Worm (Caenorhabditis elegans) whole organism, L1 larva: Measurements from ENCODE around the gene cyp-43A1.

Experiments used
- F16B12.6 ChIP-seq: fragments of 150-350 bp; optimal IDR thresholded peaks from 2 replicates; lab custom pipeline; 2014; ENCODE audit warnings: missing biosample characterization, missing genetic modification characterization
- alr-1 ChIP-seq: fragments of 200-800 bp; sonication (Bioruptor generic); optimal IDR thresholded peaks from 2 replicates; lab custom pipeline; 2018; ENCODE audit warnings: borderline replicate concordance, mild to moderate bottlenecking, missing genetic modification characterization, missing compliant biosample characterization
- ceh-63 ChIP-seq: fragments of 200-800 bp; sonication (Bioruptor generic); optimal IDR thresholded peaks from 2 replicates; lab custom pipeline; 2018; ENCODE audit warnings: mild to moderate bottlenecking, missing genetic modification characterization, missing compliant biosample characterization
- ceh-8 ChIP-seq: fragments of 200-800 bp; sonication (Bioruptor generic); optimal IDR thresholded peaks from 2 replicates; lab custom pipeline; 2018; ENCODE audit warnings: mild to moderate bottlenecking, missing genetic modification characterization, moderate library complexity, missing compliant biosample characterization
- ceh-82 ChIP-seq, 3 experiments: fragments of 150-350 bp in 1 of 3; sonication (generic microtip) in 2 of 3; optimal IDR thresholded peaks; 2 replicates each; lab custom pipeline; 2014 to 2017; ENCODE audit warnings: missing biosample characterization in 3 of 3, missing genetic modification characterization in 3 of 3
- ceh-88 ChIP-seq: fragments of 200-800 bp; sonication (Bioruptor generic); IDR thresholded peaks from 2 replicates; pipeline ENCODE4 v1.3.6; 2022; ENCODE audit warnings: missing genetic modification characterization, missing compliant biosample characterization
- efl-1 ChIP-seq, 4 experiments: fragments of 150-350 bp; optimal IDR thresholded peaks in 3 of 4; peaks in 1 of 4; 1 replicate in 1 of 4; 2 replicates in 3 of 4; lab custom pipeline; 2014; ENCODE audit warnings: missing biosample characterization in 2 of 4, missing genetic modification characterization in 2 of 4, missing genetic modification reagents in 2 of 4
- fkh-10 ChIP-seq: sonication (generic microtip); optimal IDR thresholded peaks from 2 replicates; lab custom pipeline; 2017; ENCODE audit warnings: missing biosample characterization, missing genetic modification reagents, missing genetic modification characterization
- fkh-4 ChIP-seq: sonication (generic microtip); optimal IDR thresholded peaks from 2 replicates; lab custom pipeline; 2016; ENCODE audit warnings: missing compliant biosample characterization, missing genetic modification characterization, borderline replicate concordance
- fos-1 ChIP-seq: fragments of 150-350 bp; optimal IDR thresholded peaks from 2 replicates; lab custom pipeline; 2014; ENCODE audit warnings: missing biosample characterization, missing genetic modification characterization
- isw-1 ChIP-seq: fragments of 200-800 bp; sonication (Bioruptor generic); IDR thresholded peaks from 2 replicates; pipeline ENCODE4 v1.3.6; 2022; ENCODE audit warnings: missing genetic modification characterization, missing compliant biosample characterization
- lin-13 ChIP-seq: fragments of 150-350 bp; optimal IDR thresholded peaks from 2 replicates; lab custom pipeline; 2014; ENCODE audit warnings: missing biosample characterization, missing genetic modification reagents, missing genetic modification characterization
- lin-35 ChIP-seq, 2 experiments: fragments of 150-350 bp; optimal IDR thresholded peaks; 2 replicates each; lab custom pipeline; 2014; ENCODE audit warnings: missing biosample characterization in 2 of 2, missing genetic modification characterization in 2 of 2, missing genetic modification reagents in 2 of 2
- lin-39 ChIP-seq: fragments of 150-350 bp; optimal IDR thresholded peaks from 2 replicates; lab custom pipeline; 2014; ENCODE audit warnings: missing biosample characterization, missing genetic modification reagents, missing genetic modification characterization
- lsy-2 ChIP-seq, 2 experiments: fragments of 150-350 bp; optimal IDR thresholded peaks; 2 replicates each; lab custom pipeline; 2014; ENCODE audit warnings: missing biosample characterization in 2 of 2, missing genetic modification characterization in 2 of 2
- mab-9 ChIP-seq: fragments of 200-800 bp; sonication (Bioruptor generic); IDR thresholded peaks from 2 replicates; pipeline ENCODE4 v1.3.6; 2022; ENCODE audit warnings: missing genetic modification reagents, missing genetic modification characterization, missing compliant biosample characterization
- mdl-1 ChIP-seq, 2 experiments: fragments of 150-350 bp; optimal IDR thresholded peaks; 2 replicates each; lab custom pipeline; 2014 to 2017; ENCODE audit warnings: missing biosample characterization in 2 of 2, missing genetic modification characterization in 2 of 2, inconsistent platforms in 1 of 2
- mef-2 ChIP-seq: fragments of 150-350 bp; optimal IDR thresholded peaks from 2 replicates; lab custom pipeline; 2014; ENCODE audit warnings: missing biosample characterization, missing genetic modification characterization
- mep-1 ChIP-seq: fragments of 150-350 bp; optimal IDR thresholded peaks from 2 replicates; lab custom pipeline; 2014; ENCODE audit warnings: missing biosample characterization, missing genetic modification characterization
- nhr-11 ChIP-seq: fragments of 150-350 bp; optimal IDR thresholded peaks from 2 replicates; lab custom pipeline; 2014; ENCODE audit warnings: missing biosample characterization, missing genetic modification characterization
- nhr-12 ChIP-seq: sonication (generic microtip); optimal IDR thresholded peaks from 2 replicates; lab custom pipeline; 2017; ENCODE audit warnings: missing biosample characterization, missing genetic modification characterization
- nhr-19 ChIP-seq: fragments of 200-800 bp; sonication (Bioruptor generic); conservative IDR thresholded peaks from 2 replicates; pipeline ENCODE4 v1.3.6; 2022; ENCODE audit warnings: missing genetic modification characterization, missing compliant biosample characterization
- nhr-20 ChIP-seq: sonication (generic microtip); optimal IDR thresholded peaks from 2 replicates; lab custom pipeline; 2016; ENCODE audit warnings: mild to moderate bottlenecking, missing genetic modification characterization, missing compliant biosample characterization
- nhr-237 ChIP-seq: fragments of 150-350 bp; optimal IDR thresholded peaks from 2 replicates; lab custom pipeline; 2014; ENCODE audit warnings: missing biosample characterization, missing genetic modification characterization
- nhr-47 ChIP-seq: sonication (generic microtip); optimal IDR thresholded peaks from 2 replicates; lab custom pipeline; 2016; ENCODE audit warnings: mild to moderate bottlenecking, missing genetic modification characterization, moderate library complexity, missing compliant biosample characterization
- nhr-71 ChIP-seq: sonication (generic microtip); optimal IDR thresholded peaks from 2 replicates; lab custom pipeline; 2016; ENCODE audit warnings: mild to moderate bottlenecking, missing genetic modification characterization, moderate library complexity, missing compliant biosample characterization
- nhr-76 ChIP-seq: sonication (generic microtip); optimal IDR thresholded peaks from 2 replicates; lab custom pipeline; 2017; ENCODE audit warnings: missing biosample characterization, missing genetic modification characterization
- nhr-84 ChIP-seq: sonication (generic microtip); optimal IDR thresholded peaks from 2 replicates; lab custom pipeline; 2017; ENCODE audit warnings: missing biosample characterization, missing genetic modification characterization
- nhr-85 ChIP-seq: sonication (generic microtip); peaks from one replicate; lab custom pipeline; 2016; ENCODE audit warnings: missing genetic modification characterization, inconsistent platforms, missing compliant biosample characterization
- pax-3 ChIP-seq: fragments of 200-800 bp; sonication (Bioruptor generic); optimal IDR thresholded peaks from 2 replicates; lab custom pipeline; 2018; ENCODE audit warnings: mild to moderate bottlenecking, missing genetic modification characterization, moderate library complexity, missing compliant biosample characterization
- rnt-1 ChIP-seq: sonication (generic microtip); optimal IDR thresholded peaks from 2 replicates; lab custom pipeline; 2016; ENCODE audit warnings: mild to moderate bottlenecking, missing genetic modification characterization, moderate library complexity, missing compliant biosample characterization
- sptf-1 ChIP-seq: fragments of 150-350 bp; optimal IDR thresholded peaks from 2 replicates; lab custom pipeline; 2014; ENCODE audit warnings: missing biosample characterization, missing genetic modification characterization
- sup-37 ChIP-seq: fragments of 200-800 bp; sonication (Bioruptor generic); optimal IDR thresholded peaks from 2 replicates; lab custom pipeline; 2018; ENCODE audit warnings: mild to moderate bottlenecking, missing genetic modification characterization, missing compliant biosample characterization
- swsn-7 ChIP-seq: sonication (generic microtip); optimal IDR thresholded peaks from 2 replicates; lab custom pipeline; 2016; ENCODE audit warnings: missing genetic modification characterization, missing compliant biosample characterization
- tbx-2 ChIP-seq: sonication (generic microtip); optimal IDR thresholded peaks from 2 replicates; lab custom pipeline; 2016; ENCODE audit warnings: missing genetic modification characterization, missing compliant biosample characterization
- tlp-1 ChIP-seq: fragments of 150-350 bp; optimal IDR thresholded peaks from 2 replicates; lab custom pipeline; 2014; ENCODE audit warnings: missing biosample characterization, missing genetic modification characterization
- unc-98 ChIP-seq: fragments of 200-800 bp; sonication (Bioruptor generic); IDR thresholded peaks from 2 replicates; pipeline ENCODE4 v1.3.6; 2022; ENCODE audit warnings: missing genetic modification characterization, missing compliant biosample characterization
- xbp-1 ChIP-seq: sonication (generic microtip); optimal IDR thresholded peaks from 2 replicates; lab custom pipeline; 2016; ENCODE audit warnings: missing genetic modification characterization, missing compliant biosample characterization
- zag-1 ChIP-seq: fragments of 150-350 bp; optimal IDR thresholded peaks from 2 replicates; lab custom pipeline; 2014; ENCODE audit warnings: missing biosample characterization, missing genetic modification characterization
- ztf-4 ChIP-seq: fragments of 150-350 bp; optimal IDR thresholded peaks from 2 replicates; lab custom pipeline; 2014; ENCODE audit warnings: missing biosample characterization, missing genetic modification characterization

The cyp-43A1 gene

ce11 chrX:5696197-5696596 is 18.1 kb upstream of the cyp-43A1 start (continued):
- no peak for TF ChIP-seq ceh-88 (GFP tag; lab: Robert Waterston, UW)
- peak; percentile 60 for TF ChIP-seq tbx-2 (tag; lab: Kevin White, UChicago)
- TF ChIP-seq fkh-4 (tag; lab: Kevin White, UChicago), result no peak
- no peak for TF ChIP-seq ztf-4
- TF ChIP-seq nhr-11 (tag; lab: Kevin White, UChicago), result no peak
- TF ChIP-seq F16B12.6 (tag; lab: Kevin White, UChicago), result no peak
- no peak for TF ChIP-seq sup-37
- TF ChIP-seq nhr-85 (tag; lab: Kevin White, UChicago), result peak; percentile 95
- TF ChIP-seq fos-1 (tag; lab: Kevin White, UChicago), result no peak
- peak; percentile 31 for TF ChIP-seq xbp-1
- TF ChIP-seq rnt-1 (tag; lab: Kevin White, UChicago), result peak; percentile 51
- no peak for TF ChIP-seq zag-1 (tag; lab: Kevin White, UChicago)
- no peak for TF ChIP-seq isw-1 (GFP tag; lab: Robert Waterston, UW)
- peak; percentile 10 for TF ChIP-seq nhr-237 (tag; lab: Kevin White, UChicago)
- no peak for TF ChIP-seq fkh-10 (GFP tag; lab: Kevin White, UChicago)
- no peak for TF ChIP-seq pax-3 (tag; lab: Kevin White, UChicago)
- TF ChIP-seq nhr-20, result peak; percentile 80
- TF ChIP-seq lsy-2 (tag; optimal IDR thresholded peaks at IDR 0.05; lab: Kevin White, UChicago), result peak in 1 of 2 experiments; percentile 39
- no peak for TF ChIP-seq alr-1 (tag; lab: Kevin White, UChicago)
- TF ChIP-seq efl-1 (optimal IDR thresholded peaks at IDR 0.05; lab: Kevin White, UChicago), result peak in 1 of 2 experiments; percentile 27
- TF ChIP-seq efl-1 (GFP tag; optimal IDR thresholded peaks at IDR 0.05 in 1 of 2; lab: Kevin White, UChicago), result peak in 1 of 2 experiments; percentile 93
- TF ChIP-seq swsn-7, result peak; percentile 29
- no peak for TF ChIP-seq nhr-12 (tag; lab: Kevin White, UChicago)
- no peak for TF ChIP-seq sptf-1 (tag; lab: Kevin White, UChicago)
- TF ChIP-seq mep-1 (tag; lab: Kevin White, UChicago), result no peak
- TF ChIP-seq mdl-1 (tag; optimal IDR thresholded peaks at IDR 0.05; lab: Kevin White, UChicago), result peak in 1 of 2 experiments; percentile 77
- TF ChIP-seq ceh-8 (GFP tag; lab: Kevin White, UChicago), result no peak
- no peak for TF ChIP-seq lin-13 (GFP tag; lab: Kevin White, UChicago)
- no peak for TF ChIP-seq lin-39
- TF ChIP-seq mab-9 (GFP tag; lab: Robert Waterston, UW), result no peak
- TF ChIP-seq tlp-1 (tag; lab: Kevin White, UChicago), result no peak
- peak; percentile 66 for TF ChIP-seq nhr-19
- TF ChIP-seq ceh-63 (GFP tag; lab: Kevin White, UChicago), result no peak
- TF ChIP-seq ceh-82 (tag; optimal IDR thresholded peaks at IDR 0.05; lab: Kevin White, UChicago), result peak in 1 of 3 experiments; percentile 38
- TF ChIP-seq nhr-71 (tag; lab: Kevin White, UChicago), result peak; percentile 78
- TF ChIP-seq nhr-47 (tag; lab: Kevin White, UChicago), result peak; percentile 48
- TF ChIP-seq unc-98 (GFP tag; lab: Robert Waterston, UW), result no peak
- TF ChIP-seq nhr-84 (tag; lab: Kevin White, UChicago), result no peak

DNA sequence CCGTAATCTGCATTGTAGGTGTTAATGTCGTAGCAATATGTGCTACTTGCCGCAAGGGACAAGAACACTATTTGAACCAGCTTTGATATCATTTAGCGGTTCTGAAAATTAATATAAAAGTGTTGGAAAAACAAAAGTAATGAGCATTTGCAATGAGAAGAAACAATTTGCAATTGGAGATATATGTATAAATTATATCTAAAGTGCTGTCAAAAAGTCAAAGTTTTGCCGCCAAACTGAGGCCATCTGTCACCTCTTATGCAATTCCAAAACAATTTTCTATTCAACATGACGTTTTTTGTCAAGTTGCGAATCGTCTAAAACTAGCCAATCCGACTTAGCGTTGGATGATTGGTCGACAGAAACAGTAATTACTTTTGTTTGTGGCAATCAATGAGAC is 17.1 kb upstream of the cyp-43A1 start, which contains the start of gene W01C8.5:
W01C8.5 (minus strand) TSS at position 101 of the 400 bp plus-strand sequence.
- TF ChIP-seq mef-2 (tag; lab: Kevin White, UChicago) (no peak), rnt-1 (tag; lab: Kevin White, UChicago) (no peak), fkh-4 (tag; lab: Kevin White, UChicago) (no peak), lin-35 (GFP tag; optimal IDR thresholded peaks at IDR 0.05; lab: Kevin White, UChicago) (no peak), nhr-76 (tag; lab: Kevin White, UChicago) (no peak), sptf-1 (tag; lab: Kevin White, UChicago) (no peak), nhr-47 (tag; lab: Kevin White, UChicago) (no peak), fkh-10 (GFP tag; lab: Kevin White, UChicago) (no peak), ztf-4 (no peak)
